Worm (Caenorhabditis elegans) whole organism, L2 larva: ENCODE results near the gene srh-112.

Experiments used
- dmd-4 ChIP-seq: sonication (generic microtip); optimal IDR thresholded peaks from 2 replicates; lab custom pipeline; 2017; ENCODE audit warnings: missing biosample characterization, missing genetic modification characterization
- elt-3 ChIP-seq: sonication (generic microtip); optimal IDR thresholded peaks from 2 replicates; lab custom pipeline; 2017; ENCODE audit warnings: missing biosample characterization, missing genetic modification characterization
- lin-39 ChIP-seq: fragments of 150-350 bp; optimal IDR thresholded peaks from 2 replicates; lab custom pipeline; 2014; ENCODE audit warnings: missing biosample characterization, missing genetic modification reagents, missing genetic modification characterization
- nhr-77 ChIP-seq: fragments of 150-350 bp; optimal IDR thresholded peaks from 2 replicates; lab custom pipeline; 2014; ENCODE audit warnings: missing biosample characterization, missing genetic modification characterization
- sem-4 ChIP-seq: fragments of 150-350 bp; optimal IDR thresholded peaks from 2 replicates; lab custom pipeline; 2014; ENCODE audit warnings: missing biosample characterization, missing genetic modification reagents, missing genetic modification characterization
- snpc-4 ChIP-seq: fragments of 150-350 bp; optimal IDR thresholded peaks from 2 replicates; lab custom pipeline; 2014; ENCODE audit warnings: missing biosample characterization, missing genetic modification characterization
- unc-39 ChIP-seq: fragments of 150-350 bp; optimal IDR thresholded peaks from 2 replicates; lab custom pipeline; 2014; ENCODE audit warnings: missing biosample characterization, missing genetic modification characterization
- ztf-4 ChIP-seq: fragments of 150-350 bp; optimal IDR thresholded peaks from 2 replicates; lab custom pipeline; 2014; ENCODE audit warnings: missing biosample characterization, missing genetic modification characterization

ce11 chrV:17257637-17258036 is 31.6 kb upstream of the srh-112 start:
- TF ChIP-seq elt-3 (tag; lab: Kevin White, UChicago) (no peak), snpc-4 (no peak), ztf-4 (no peak), dmd-4 (tag; lab: Kevin White, UChicago) (no peak), lin-39 (no peak), sem-4 (tag; lab: Kevin White, UChicago) (no peak), unc-39 (tag; lab: Kevin White, UChicago) (no peak), nhr-77 (tag; lab: Kevin White, UChicago) (no peak)
